Worm (Caenorhabditis elegans) whole organism, L4 larva: ENCODE results near the gene C10G8.2.

Source experiments
- F10B5.3 ChIP-seq: sonication (generic microtip); optimal IDR thresholded peaks from 2 replicates; lab custom pipeline; 2016; ENCODE audit warnings: mild to moderate bottlenecking, missing genetic modification characterization, missing compliant biosample characterization
- F26F4.8 ChIP-seq: fragments of 200-800 bp; sonication (Bioruptor generic); conservative IDR thresholded peaks from 2 replicates; pipeline ENCODE4 v1.3.6; 2022; ENCODE audit warnings: missing genetic modification characterization, missing compliant biosample characterization
- F49E8.2 ChIP-seq: sonication (generic microtip); optimal IDR thresholded peaks from 2 replicates; lab custom pipeline; 2016; ENCODE audit warnings: missing compliant biosample characterization, mild to moderate bottlenecking, missing genetic modification characterization, borderline replicate concordance
- T26A8.4 ChIP-seq: fragments of 200-800 bp; sonication (Bioruptor generic); IDR thresholded peaks from 2 replicates; pipeline ENCODE4 v1.3.6; 2022; ENCODE audit warnings: missing genetic modification characterization, missing compliant biosample characterization
- Y75B8A.6 ChIP-seq: fragments of 200-800 bp; sonication (Bioruptor generic); IDR thresholded peaks from 2 replicates; pipeline ENCODE4 v1.3.6; 2022; ENCODE audit warnings: missing genetic modification reagents, missing genetic modification characterization, missing compliant biosample characterization
- aha-1 ChIP-seq: fragments of 150-350 bp; peaks from one replicate; lab custom pipeline; 2014; ENCODE audit warnings: missing biosample characterization, missing genetic modification characterization
- aly-2 ChIP-seq: sonication (generic microtip); optimal IDR thresholded peaks from 2 replicates; lab custom pipeline; 2018; ENCODE audit warnings: missing biosample characterization, missing genetic modification characterization
- ama-1 ChIP-seq: fragments of 150-350 bp; optimal IDR thresholded peaks from 2 replicates; lab custom pipeline; 2014; ENCODE audit warnings: inconsistent platforms, mixed read lengths
- attf-4 ChIP-seq: sonication (generic microtip); optimal IDR thresholded peaks from 3 replicates; lab custom pipeline; 2017; ENCODE audit warnings: missing biosample characterization, missing genetic modification characterization
- ceh-32 ChIP-seq: sonication (generic microtip); optimal IDR thresholded peaks from 2 replicates; lab custom pipeline; 2016; ENCODE audit warnings: mild to moderate bottlenecking, missing genetic modification characterization, missing compliant biosample characterization; ENCODE audit not compliant: poor library complexity
- daf-16 ChIP-seq, 3 experiments: sonication (generic microtip); optimal IDR thresholded peaks; 2 replicates each; lab custom pipeline; 2016 to 2017; ENCODE audit warnings: missing genetic modification characterization in 3 of 3, missing genetic modification reagents in 3 of 3, mild to moderate bottlenecking in 2 of 3, missing compliant biosample characterization in 2 of 3, missing biosample characterization in 1 of 3, moderate library complexity in 1 of 3
- dmd-8 ChIP-seq: fragments of 200-800 bp; sonication (Bioruptor generic); IDR thresholded peaks from 2 replicates; pipeline ENCODE4 v1.3.6; 2022; ENCODE audit warnings: missing genetic modification characterization, missing compliant biosample characterization
- dpl-1 ChIP-seq: fragments of 150-350 bp; optimal IDR thresholded peaks from 2 replicates; lab custom pipeline; 2014; ENCODE audit warnings: missing biosample characterization, missing genetic modification reagents, missing genetic modification characterization
- egl-27 ChIP-seq: sonication (generic microtip); optimal IDR thresholded peaks from 3 replicates; lab custom pipeline; 2017; ENCODE audit warnings: missing biosample characterization, missing genetic modification reagents, missing genetic modification characterization
- egl-43 ChIP-seq: fragments of 200-800 bp; sonication (Bioruptor generic); IDR thresholded peaks from 2 replicates; pipeline ENCODE4 v1.3.6; 2022; ENCODE audit warnings: missing genetic modification reagents, missing genetic modification characterization, missing compliant biosample characterization
- gei-8 ChIP-seq: fragments of 200-800 bp; sonication (Bioruptor generic); optimal IDR thresholded peaks from 2 replicates; lab custom pipeline; 2018; ENCODE audit warnings: mild to moderate bottlenecking, missing genetic modification characterization, missing compliant biosample characterization
- hlh-11 ChIP-seq: fragments of 200-800 bp; sonication (Bioruptor generic); optimal IDR thresholded peaks from 2 replicates; lab custom pipeline; 2018; ENCODE audit warnings: mild to moderate bottlenecking, missing genetic modification characterization, missing compliant biosample characterization
- hmg-1.1 ChIP-seq: fragments of 200-800 bp; sonication (Bioruptor generic); IDR thresholded peaks from 2 replicates; pipeline ENCODE4 v1.3.6; 2022; ENCODE audit warnings: missing genetic modification reagents, missing genetic modification characterization, missing compliant biosample characterization
- lin-15B ChIP-seq: fragments of 150-350 bp; sonication (generic microtip); optimal IDR thresholded peaks from 3 replicates; lab custom pipeline; 2014; ENCODE audit warnings: missing biosample characterization, missing genetic modification characterization
- lin-38 ChIP-seq: fragments of 200-800 bp; sonication (Bioruptor generic); IDR thresholded peaks from 2 replicates; pipeline ENCODE4 v1.3.6; 2022; ENCODE audit warnings: missing genetic modification reagents, missing genetic modification characterization, missing compliant biosample characterization
- lir-3 ChIP-seq: sonication (generic microtip); optimal IDR thresholded peaks from 2 replicates; lab custom pipeline; 2016; ENCODE audit warnings: mild to moderate bottlenecking, missing genetic modification characterization, missing compliant biosample characterization
- lsy-2 ChIP-seq, 2 experiments: fragments of 150-350 bp in 1 of 2; sonication (generic microtip) in 1 of 2; optimal IDR thresholded peaks; 2 replicates each; lab custom pipeline; 2014 to 2017; ENCODE audit warnings: missing biosample characterization in 2 of 2, missing genetic modification characterization in 2 of 2
- mdl-1 ChIP-seq, 2 experiments: fragments of 150-350 bp in 1 of 2; sonication (generic microtip) in 1 of 2; optimal IDR thresholded peaks; 2 replicates each; lab custom pipeline; 2014 to 2017; ENCODE audit warnings: missing biosample characterization in 2 of 2, missing genetic modification characterization in 2 of 2
- mes-2 ChIP-seq: sonication (generic microtip); optimal IDR thresholded peaks from 2 replicates; lab custom pipeline; 2016; ENCODE audit warnings: missing genotype, mild to moderate bottlenecking, missing genetic modification characterization, missing compliant biosample characterization; ENCODE audit not compliant: poor library complexity, severe bottlenecking
- mxl-3 ChIP-seq: fragments of 200-800 bp; sonication (Bioruptor generic); optimal IDR thresholded peaks from 2 replicates; lab custom pipeline; 2018; ENCODE audit warnings: mild to moderate bottlenecking, missing genetic modification characterization, missing compliant biosample characterization
- nhr-10 ChIP-seq: fragments of 150-350 bp; optimal IDR thresholded peaks from 2 replicates; lab custom pipeline; 2014; ENCODE audit warnings: missing biosample characterization, missing genetic modification characterization
- nhr-102 ChIP-seq: sonication (generic microtip); optimal IDR thresholded peaks from 2 replicates; lab custom pipeline; 2016; ENCODE audit warnings: mild to moderate bottlenecking, missing genetic modification characterization, moderate library complexity, missing compliant biosample characterization
- nhr-111 ChIP-seq: fragments of 200-800 bp; sonication (Bioruptor generic); optimal IDR thresholded peaks from 2 replicates; lab custom pipeline; 2018; ENCODE audit warnings: mild to moderate bottlenecking, missing genetic modification characterization, missing compliant biosample characterization
- nhr-25 ChIP-seq: sonication (generic microtip); optimal IDR thresholded peaks from 2 replicates; lab custom pipeline; 2017; ENCODE audit warnings: missing genetic modification characterization, mild to moderate bottlenecking, missing compliant biosample characterization, antibody characterized with exemption, moderate library complexity, borderline replicate concordance; ENCODE audit not compliant: insufficient read depth
- nhr-42 ChIP-seq: fragments of 200-800 bp; sonication (Bioruptor generic); IDR thresholded peaks from 2 replicates; pipeline ENCODE4 v1.3.6; 2022; ENCODE audit warnings: missing genetic modification characterization, missing compliant biosample characterization
- nhr-6 ChIP-seq: fragments of 150-350 bp; optimal IDR thresholded peaks from 2 replicates; lab custom pipeline; 2014; ENCODE audit warnings: missing biosample characterization, missing genetic modification characterization
- nhr-76 ChIP-seq: fragments of 150-350 bp; optimal IDR thresholded peaks from 2 replicates; lab custom pipeline; 2014; ENCODE audit warnings: missing biosample characterization, missing genetic modification characterization
- pha-4 ChIP-seq, 2 experiments: fragments of 150-350 bp in 1 of 2; fragments of 200-800 bp in 1 of 2; sonication (Bioruptor generic) in 1 of 2; IDR thresholded peaks in 1 of 2; optimal IDR thresholded peaks in 1 of 2; 2 replicates each; pipeline versions ENCODE4 v1.3.6 to Lab custom; 2014 to 2022; ENCODE audit warnings: missing genetic modification characterization in 2 of 2, missing genetic modification reagents in 2 of 2, missing biosample characterization in 1 of 2, missing compliant biosample characterization in 1 of 2
- sdz-12 ChIP-seq: fragments of 200-800 bp; sonication (Bioruptor generic); optimal IDR thresholded peaks from 2 replicates; lab custom pipeline; 2018; ENCODE audit warnings: mild to moderate bottlenecking, missing genetic modification characterization, missing compliant biosample characterization
- snpc-4 ChIP-seq: fragments of 150-350 bp; optimal IDR thresholded peaks from 2 replicates; lab custom pipeline; 2014; ENCODE audit warnings: missing biosample characterization, missing genetic modification characterization
- spr-1 ChIP-seq: sonication (generic microtip); optimal IDR thresholded peaks from 2 replicates; lab custom pipeline; 2016; ENCODE audit warnings: mild to moderate bottlenecking, missing genetic modification characterization, missing compliant biosample characterization
- tag-97 ChIP-seq: fragments of 200-800 bp; sonication (Bioruptor generic); IDR thresholded peaks from 2 replicates; pipeline ENCODE4 v1.3.6; 2022; ENCODE audit warnings: missing genetic modification characterization, missing compliant biosample characterization
- unc-130 ChIP-seq: sonication (generic microtip); optimal IDR thresholded peaks from 2 replicates; lab custom pipeline; 2016; ENCODE audit warnings: missing genetic modification reagents, missing genetic modification characterization, missing compliant biosample characterization
- unc-39 ChIP-seq: sonication (generic microtip); optimal IDR thresholded peaks from 2 replicates; lab custom pipeline; 2017; ENCODE audit warnings: missing biosample characterization, missing genetic modification characterization
- zfp-3 ChIP-seq: fragments of 200-800 bp; sonication (Bioruptor generic); conservative IDR thresholded peaks from 2 replicates; pipeline ENCODE4 v1.3.6; 2022; ENCODE audit warnings: missing genetic modification reagents, missing genetic modification characterization, missing compliant biosample characterization

The C10G8.2 gene

DNA sequence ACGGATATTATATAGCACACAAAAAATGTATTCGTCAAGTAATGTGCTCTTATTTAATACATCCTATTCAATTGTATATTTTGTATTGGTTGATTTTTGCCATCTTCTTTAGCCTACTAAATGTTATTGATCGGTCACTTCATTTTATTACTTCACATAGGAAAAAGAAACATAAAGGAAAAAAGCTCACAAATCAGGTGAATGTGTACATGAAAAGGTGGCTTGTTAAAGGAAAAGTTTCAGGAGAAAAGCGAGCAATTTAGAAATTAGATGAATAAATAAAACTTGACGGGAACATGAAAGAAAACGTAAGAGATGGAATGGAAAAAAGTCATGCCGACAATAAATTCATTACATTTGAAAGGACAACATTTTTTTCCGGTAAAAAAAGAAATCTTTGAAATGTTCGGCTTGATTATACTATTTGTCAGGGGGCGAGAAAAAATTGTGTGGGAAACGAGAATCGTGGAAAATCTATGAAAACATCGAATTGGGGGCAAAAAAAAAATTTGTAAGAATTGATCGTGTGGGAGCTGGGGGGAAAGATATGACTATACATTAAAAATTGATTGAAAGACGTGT is 38.7 kb upstream of the C10G8.2 start:
- peak in 1 of 2 experiments; percentile 82 for TF ChIP-seq daf-16 (GFP tag; optimal IDR thresholded peaks at IDR 0.05; lab: Kevin White, UChicago)
- peak; percentile 31 for TF ChIP-seq daf-16 (tag; optimal IDR thresholded peaks at IDR 0.05; lab: Kevin White, UChicago)
- peak; percentile 53 for TF ChIP-seq nhr-102
- TF ChIP-seq nhr-25 (tag; lab: Kevin White, UChicago) = no peak
- TF ChIP-seq nhr-6 (tag; lab: Kevin White, UChicago) = no peak
- TF ChIP-seq ama-1 (lab: Kevin White, UChicago) = peak; percentile 47
- peak in 1 of 2 experiments; percentile 2 for TF ChIP-seq lsy-2 (tag; optimal IDR thresholded peaks at IDR 0.05; lab: Kevin White, UChicago)
- TF ChIP-seq F49E8.2 = peak; percentile 6
- no peak for TF ChIP-seq sdz-12
- TF ChIP-seq tag-97 (GFP tag; lab: Robert Waterston, UW) = no peak
- TF ChIP-seq unc-39 (tag; lab: Kevin White, UChicago) = no peak
- no peak for TF ChIP-seq F26F4.8 (GFP tag; lab: Robert Waterston, UW)
- peak; percentile 66 for TF ChIP-seq T26A8.4 (GFP tag; lab: Robert Waterston, UW)
- peak; percentile 90 for TF ChIP-seq aha-1 (tag; lab: Kevin White, UChicago)
- peak; percentile 12 for TF ChIP-seq nhr-111
- no peak for TF ChIP-seq egl-43 (GFP tag; lab: Robert Waterston, UW)
- TF ChIP-seq zfp-3 = peak; percentile 69; the same call in 1 of the 2 replicates
- no peak; the same call in 1 of the 2 replicates for TF ChIP-seq pha-4 (GFP tag; IDR thresholded peaks at IDR 0.05; lab: Robert Waterston, UW)
- TF ChIP-seq pha-4 (tag; optimal IDR thresholded peaks at IDR 0.05; lab: Kevin White, UChicago) = no peak
- 0 out of 2 replicates have a peak, but pooled peaks have one; percentile 22 for TF ChIP-seq dmd-8 (GFP tag; lab: Robert Waterston, UW)
- no peak for TF ChIP-seq nhr-76 (tag; lab: Kevin White, UChicago)
- peak; percentile 14 for TF ChIP-seq mes-2 (tag; lab: Kevin White, UChicago)
- TF ChIP-seq dpl-1 (GFP tag; lab: Kevin White, UChicago) = peak; percentile 0
- TF ChIP-seq lin-15B (tag; lab: Kevin White, UChicago) = no peak
- 0 out of 2 replicates have a peak, but pooled peaks have one; percentile 5 for TF ChIP-seq Y75B8A.6

DNA sequence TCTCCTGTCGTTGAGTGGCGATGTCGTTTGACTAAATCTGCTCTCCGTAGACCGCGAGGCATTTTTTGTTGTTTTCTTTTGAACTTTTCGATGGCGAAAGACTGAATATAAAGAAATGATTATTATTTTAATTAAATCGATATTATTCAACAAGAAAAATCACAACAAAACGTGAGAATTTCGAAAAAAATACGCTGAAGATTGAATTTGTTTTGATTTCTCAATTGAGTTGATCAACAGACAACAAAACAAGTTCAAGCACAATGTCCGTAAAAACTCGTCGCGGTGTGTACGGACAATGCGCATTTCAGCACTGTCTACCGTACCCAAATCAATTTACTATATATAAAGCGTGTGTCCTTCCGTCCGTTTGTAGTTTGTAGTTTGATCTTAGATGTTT is 36.2 kb upstream of the C10G8.2 start, which contains the start of gene B0238.9:
Gene B0238.9, minus strand, starts transcription at position 101 of the 400 bp plus-strand sequence.
- TF ChIP-seq nhr-111 = no peak
- no peak for TF ChIP-seq ama-1 (lab: Kevin White, UChicago)

DNA sequence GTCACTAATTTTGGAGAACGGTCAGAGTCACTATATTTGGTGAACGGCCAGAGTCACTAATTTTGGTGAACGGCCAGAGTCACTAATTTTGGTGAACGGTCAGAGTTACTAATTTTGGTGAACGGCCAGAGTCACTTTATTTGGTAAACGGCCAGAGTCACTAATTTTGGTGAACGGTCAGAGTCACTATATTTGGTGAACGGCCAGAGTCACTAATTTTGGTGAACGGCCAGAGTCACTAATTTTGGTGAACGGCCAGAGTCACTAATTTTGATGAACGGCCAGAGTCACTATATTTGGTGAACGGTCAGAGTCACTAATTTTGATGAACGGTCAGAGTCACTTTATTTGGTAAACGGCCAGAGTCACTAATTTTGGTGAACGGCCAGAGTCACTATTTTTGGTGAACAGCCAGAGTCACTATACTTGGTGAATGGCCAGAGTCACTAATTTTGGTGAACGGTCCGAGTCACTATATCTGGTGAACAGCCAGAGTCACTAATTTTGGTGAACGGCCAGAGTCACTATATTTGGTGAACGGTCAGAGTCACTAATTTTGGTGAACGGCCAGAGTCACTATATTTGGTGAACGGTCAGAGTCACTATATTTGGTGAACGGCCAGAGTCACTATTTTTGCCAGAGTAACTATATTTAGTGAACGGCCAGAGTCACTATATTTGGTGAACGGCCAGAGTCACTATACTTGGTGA is 29.8 kb upstream of the C10G8.2 start:
- TF ChIP-seq lir-3 (tag; lab: Kevin White, UChicago) (peak; percentile 4), mxl-3 (GFP tag; lab: Kevin White, UChicago) (peak; percentile 17), gei-8 (GFP tag; lab: Kevin White, UChicago) (peak; percentile 13), hlh-11 (tag; lab: Kevin White, UChicago) (peak; percentile 10)

DNA sequence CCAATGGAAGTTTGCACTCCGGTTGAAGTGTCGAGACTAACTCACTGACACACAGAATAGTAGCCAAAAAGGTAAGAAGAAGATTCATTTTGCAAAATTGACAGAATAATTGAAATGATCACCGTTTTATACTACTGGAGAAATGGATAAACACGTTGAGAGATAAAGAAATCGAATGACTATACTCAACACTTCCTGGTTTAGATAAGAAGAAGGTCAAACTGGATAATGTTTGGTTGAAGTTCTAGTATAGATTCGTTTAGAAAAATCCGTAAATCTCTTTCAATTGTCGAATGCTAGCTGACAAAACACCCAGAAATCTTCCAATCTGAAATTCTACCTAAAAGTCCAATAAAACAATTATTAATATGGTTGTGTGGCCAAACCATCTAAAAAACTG is 26.9 kb upstream of the C10G8.2 start, which contains the start of gene Y49G5A.1:
Gene Y49G5A.1, minus strand, starts transcription at position 101 of the 400 bp plus-strand sequence.
- TF ChIP-seq lin-38 (GFP tag; lab: Robert Waterston, UW) = no peak
- no peak for TF ChIP-seq ama-1 (lab: Kevin White, UChicago)
- TF ChIP-seq attf-4 (tag; lab: Kevin White, UChicago) = no peak
- no peak for TF ChIP-seq snpc-4 (tag; lab: Kevin White, UChicago)
- TF ChIP-seq unc-130 (GFP tag; lab: Kevin White, UChicago) = no peak
- TF ChIP-seq spr-1 (tag; lab: Kevin White, UChicago) = no peak
- no peak for TF ChIP-seq hmg-1.1
- no peak for TF ChIP-seq ceh-32
- TF ChIP-seq nhr-10 = no peak
- TF ChIP-seq nhr-42 (GFP tag; lab: Robert Waterston, UW) = no peak
- no peak for TF ChIP-seq unc-39 (tag; lab: Kevin White, UChicago)
- TF ChIP-seq F10B5.3 (tag; lab: Kevin White, UChicago) = no peak
- no peak for TF ChIP-seq egl-27
- no peak for TF ChIP-seq mdl-1 (tag; optimal IDR thresholded peaks at IDR 0.05; lab: Kevin White, UChicago)
- TF ChIP-seq aly-2 (tag; lab: Kevin White, UChicago) = no peak
- no peak for TF ChIP-seq hlh-11 (tag; lab: Kevin White, UChicago)
- TF ChIP-seq, all 104 proteins: peak for 0
